Fruit fly (Drosophila melanogaster): ENCODE data around the gene CG14074.

Gene CG14074

dm6 chr3L:18846272-18846741, 19.7 kb upstream of the CG14074 start (continued):
- TF ChIP-seq Scr (GFP tag; IDR thresholded peaks at IDR 0.05; ENCODE audit: partially characterized antibody) = peak; percentile 36; the same call in 1 of the 2 replicates
- peak; percentile 45 for TF ChIP-seq mirr (GFP tag; optimal IDR thresholded peaks at IDR 0.05)
- TF ChIP-seq CG12104 (GFP tag; optimal IDR thresholded peaks at IDR 0.05) = no peak
- no peak for TF ChIP-seq CG7745 (tag; optimal IDR thresholded peaks at IDR 0.05)
- TF ChIP-seq sim (GFP tag; IDR thresholded peaks at IDR 0.05) = no peak
- peak; percentile 28; the same call in 1 of the 3 replicates for TF ChIP-seq vnd (GFP tag; IDR thresholded peaks at IDR 0.05; ENCODE audit: partially characterized antibody)
- TF ChIP-seq danr (GFP tag; IDR thresholded peaks at IDR 0.05) = no peak
- TF ChIP-seq CG10366 (GFP tag; IDR thresholded peaks at IDR 0.05) = no peak
- no peak for TF ChIP-seq CG17328 (GFP tag; IDR thresholded peaks at IDR 0.05)
- TF ChIP-seq CG10267 (tag; optimal IDR thresholded peaks at IDR 0.05) = no peak
- no peak for TF ChIP-seq CG4820 (GFP tag; optimal IDR thresholded peaks at IDR 0.05)
- TF ChIP-seq row (GFP tag; IDR thresholded peaks at IDR 0.05) = peak; percentile 30; the same call in 1 of the 3 replicates
- no peak for TF ChIP-seq CG10979 (tag; optimal IDR thresholded peaks at IDR 0.05)
- peak; percentile 12 for TF ChIP-seq exex (tag; optimal IDR thresholded peaks at IDR 0.05)
- no peak for TF ChIP-seq CG1602 (GFP tag; optimal IDR thresholded peaks at IDR 0.05)
- no peak for TF ChIP-seq az2 (GFP tag; optimal IDR thresholded peaks at IDR 0.05)
- no peak for TF ChIP-seq CG4424 (GFP tag; optimal IDR thresholded peaks at IDR 0.05)
- TF ChIP-seq pfk (GFP tag; optimal IDR thresholded peaks at IDR 0.05) = no peak
- no peak for TF ChIP-seq Drgx (GFP tag; IDR thresholded peaks at IDR 0.05)
- no peak for TF ChIP-seq gcm (GFP tag; optimal IDR thresholded peaks at IDR 0.05)
- TF ChIP-seq hbn (GFP tag; IDR thresholded peaks at IDR 0.05; ENCODE audit: partially characterized antibody) = no peak
- TF ChIP-seq Nf-YA (GFP tag; IDR thresholded peaks at IDR 0.05) = no peak
- TF ChIP-seq Usf (GFP tag; optimal IDR thresholded peaks at IDR 0.05) = no peak
- no peak for TF ChIP-seq E2f1 (GFP tag; IDR thresholded peaks at IDR 0.05)
- TF ChIP-seq gt (GFP tag; IDR thresholded peaks at IDR 0.05) = no peak
- no peak for TF ChIP-seq gro (GFP tag; optimal IDR thresholded peaks at IDR 0.05)
- no peak for TF ChIP-seq CG31365 (tag; optimal IDR thresholded peaks at IDR 0.05)
- TF ChIP-seq Sox100B (GFP tag; optimal IDR thresholded peaks at IDR 0.05) = no peak
- no peak for TF ChIP-seq tin (GFP tag; optimal IDR thresholded peaks at IDR 0.05)
- TF ChIP-seq Dek (tag; optimal IDR thresholded peaks at IDR 0.05) = no peak
- no peak for TF ChIP-seq CG10959 (GFP tag; IDR thresholded peaks at IDR 0.05)
- no peak for TF ChIP-seq CrebB (tag; optimal IDR thresholded peaks at IDR 0.05)
- no peak for TF ChIP-seq hb (GFP tag; IDR thresholded peaks at IDR 0.05; ENCODE audit: partially characterized antibody)
- TF ChIP-seq pho (GFP tag; optimal IDR thresholded peaks at IDR 0.05) = no peak
- no peak for TF ChIP-seq klu (GFP tag; IDR thresholded peaks at IDR 0.05)
- no peak for TF ChIP-seq ERR (GFP tag; optimal IDR thresholded peaks at IDR 0.05)
- no peak for TF ChIP-seq zen2 (GFP tag; IDR thresholded peaks at IDR 0.05; ENCODE audit: partially characterized antibody)
- no peak for TF ChIP-seq lab (GFP tag; optimal IDR thresholded peaks at IDR 0.05)
- no peak for TF ChIP-seq zfh1 (GFP tag; IDR thresholded peaks at IDR 0.05)
- no peak for TF ChIP-seq trem (tag; optimal IDR thresholded peaks at IDR 0.05)
- peak; percentile 7 for TF ChIP-seq zf30C (GFP tag; optimal IDR thresholded peaks at IDR 0.05)
- no peak for TF ChIP-seq otp (GFP tag; IDR thresholded peaks at IDR 0.05)
- TF ChIP-seq Mrtf (GFP tag; IDR thresholded peaks at IDR 0.05) = no peak
- TF ChIP-seq Jarid2 (GFP tag; optimal IDR thresholded peaks at IDR 0.05) = peak; percentile 0
- no peak for TF ChIP-seq eve (GFP tag; optimal IDR thresholded peaks at IDR 0.05)
- TF ChIP-seq Trl (optimal IDR thresholded peaks at IDR 0.05) = peak; percentile 78 to 96
- no peak for TF ChIP-seq Trl (GFP tag; optimal IDR thresholded peaks at IDR 0.05)
- no peak for TF ChIP-seq CG8765 (GFP tag; IDR thresholded peaks at IDR 0.05)
- no peak for TF ChIP-seq CG9215 (GFP tag; IDR thresholded peaks at IDR 0.05)
- TF ChIP-seq lmd (GFP tag; IDR thresholded peaks at IDR 0.05) = no peak
- peak; percentile 25 for TF ChIP-seq CG14710 (tag; optimal IDR thresholded peaks at IDR 0.05)
- TF ChIP-seq dati (GFP tag; IDR thresholded peaks at IDR 0.05) = no peak
